Worm (Caenorhabditis elegans) whole organism, young adult: ENCODE measurements around the gene cyp-35A5.

Experiments used
- C06A6.2 ChIP-seq: fragments of 200-800 bp; sonication (Bioruptor generic); conservative IDR thresholded peaks from 2 replicates; pipeline ENCODE4 v1.3.6; 2022; ENCODE audit warnings: missing genetic modification characterization, missing compliant biosample characterization
- F22D6.2 ChIP-seq: sonication (generic microtip); optimal IDR thresholded peaks from 2 replicates; lab custom pipeline; 2016; ENCODE audit warnings: mild to moderate bottlenecking, missing genetic modification characterization, missing compliant biosample characterization
- K11D2.4 ChIP-seq: fragments of 200-800 bp; sonication (Bioruptor generic); IDR thresholded peaks from 2 replicates; pipeline ENCODE4 v1.3.6; 2022; ENCODE audit warnings: missing genetic modification reagents, missing genetic modification characterization, missing compliant biosample characterization
- ama-1 ChIP-seq, 3 experiments: fragments of 150-350 bp in 1 of 3; sonication (generic microtip) in 2 of 3; optimal IDR thresholded peaks; 2 replicates each; lab custom pipeline; 2014 to 2018; ENCODE audit warnings: missing biosample characterization in 2 of 3, missing genetic modification characterization in 2 of 3, missing genetic modification reagents in 2 of 3
- cebp-1 ChIP-seq, 2 experiments: fragments of 200-800 bp in 1 of 2; sonication (Bioruptor generic) in 1 of 2; sonication (generic microtip) in 1 of 2; IDR thresholded peaks in 1 of 2; optimal IDR thresholded peaks in 1 of 2; 2 replicates each; pipeline versions ENCODE4 v1.3.6 to Lab custom; 2017 to 2022; ENCODE audit warnings: missing compliant biosample characterization in 2 of 2, missing genetic modification characterization in 2 of 2, mild to moderate bottlenecking in 1 of 2, missing genetic modification reagents in 1 of 2, moderate library complexity in 1 of 2
- ceh-79 ChIP-seq: sonication (generic microtip); optimal IDR thresholded peaks from 2 replicates; lab custom pipeline; 2017; ENCODE audit warnings: mild to moderate bottlenecking, missing genetic modification characterization, missing compliant biosample characterization
- let-607 ChIP-seq, 2 experiments: fragments of 200-800 bp in 1 of 2; sonication (Bioruptor generic) in 1 of 2; sonication (generic microtip) in 1 of 2; optimal IDR thresholded peaks; 2 replicates each; lab custom pipeline; 2016 to 2018; ENCODE audit warnings: mild to moderate bottlenecking in 2 of 2, missing compliant biosample characterization in 2 of 2, missing genetic modification characterization in 2 of 2, moderate library complexity in 2 of 2, missing genotype in 1 of 2
- lin-35 ChIP-seq, 3 experiments: fragments of 150-350 bp in 2 of 3; sonication (generic microtip) in 1 of 3; optimal IDR thresholded peaks; 2 replicates each; lab custom pipeline; 2014 to 2018; ENCODE audit warnings: missing biosample characterization in 3 of 3, missing genetic modification characterization in 3 of 3, missing genetic modification reagents in 3 of 3
- madf-6 ChIP-seq: fragments of 200-800 bp; sonication (Bioruptor generic); IDR thresholded peaks from 2 replicates; pipeline ENCODE4 v1.3.6; 2022; ENCODE audit warnings: missing genetic modification reagents, missing genetic modification characterization, missing compliant biosample characterization
- mxl-1 ChIP-seq: sonication (generic microtip); optimal IDR thresholded peaks from 2 replicates; lab custom pipeline; 2016; ENCODE audit warnings: missing genetic modification characterization, missing compliant biosample characterization

DNA sequence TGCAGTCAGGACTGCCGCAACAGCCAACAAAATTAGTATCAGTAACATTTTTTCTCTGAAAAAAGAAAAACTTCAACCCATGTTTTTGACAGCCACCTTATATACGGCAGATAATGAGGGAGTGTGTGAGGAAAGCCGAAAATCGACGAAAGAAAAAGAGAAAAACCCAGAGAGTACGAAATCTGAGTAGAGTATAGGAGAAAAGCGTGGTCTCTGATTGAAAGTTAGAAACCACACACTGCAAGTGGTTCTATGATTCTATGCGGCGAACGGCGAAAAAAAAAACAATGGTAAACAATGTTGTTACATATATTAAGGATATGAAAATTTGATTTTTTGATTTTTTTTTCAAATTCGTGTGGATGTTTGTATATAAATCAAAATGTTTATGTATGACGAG lies 31.6 kb downstream of the cyp-35A5 start, which contains the start of gene cyp-34A8:
- TF ChIP-seq lin-35 (GFP tag; optimal IDR thresholded peaks at IDR 0.05; lab: Kevin White, UChicago) (no peak), mxl-1 (no peak), madf-6 (GFP tag; lab: Robert Waterston, UW) (no peak), ceh-79 (tag; lab: Kevin White, UChicago) (no peak), cebp-1 (GFP tag; IDR thresholded peaks at IDR 0.05; lab: Robert Waterston, UW) (no peak), cebp-1 (tag; optimal IDR thresholded peaks at IDR 0.05; lab: Kevin White, UChicago) (no peak), let-607 (tag; optimal IDR thresholded peaks at IDR 0.05; lab: Kevin White, UChicago) (no peak), K11D2.4 (GFP tag; lab: Robert Waterston, UW) (no peak), C06A6.2 (GFP tag; lab: Robert Waterston, UW) (no peak), ama-1 (optimal IDR thresholded peaks at IDR 0.05; lab: Kevin White, UChicago) (no peak), ama-1 (GFP tag; optimal IDR thresholded peaks at IDR 0.05; lab: Kevin White, UChicago) (no peak), F22D6.2 (tag; lab: Kevin White, UChicago) (no peak)
